Fruit fly (Drosophila melanogaster): Measurements from ENCODE around the gene RpL13.

Gene RpL13

DNA sequence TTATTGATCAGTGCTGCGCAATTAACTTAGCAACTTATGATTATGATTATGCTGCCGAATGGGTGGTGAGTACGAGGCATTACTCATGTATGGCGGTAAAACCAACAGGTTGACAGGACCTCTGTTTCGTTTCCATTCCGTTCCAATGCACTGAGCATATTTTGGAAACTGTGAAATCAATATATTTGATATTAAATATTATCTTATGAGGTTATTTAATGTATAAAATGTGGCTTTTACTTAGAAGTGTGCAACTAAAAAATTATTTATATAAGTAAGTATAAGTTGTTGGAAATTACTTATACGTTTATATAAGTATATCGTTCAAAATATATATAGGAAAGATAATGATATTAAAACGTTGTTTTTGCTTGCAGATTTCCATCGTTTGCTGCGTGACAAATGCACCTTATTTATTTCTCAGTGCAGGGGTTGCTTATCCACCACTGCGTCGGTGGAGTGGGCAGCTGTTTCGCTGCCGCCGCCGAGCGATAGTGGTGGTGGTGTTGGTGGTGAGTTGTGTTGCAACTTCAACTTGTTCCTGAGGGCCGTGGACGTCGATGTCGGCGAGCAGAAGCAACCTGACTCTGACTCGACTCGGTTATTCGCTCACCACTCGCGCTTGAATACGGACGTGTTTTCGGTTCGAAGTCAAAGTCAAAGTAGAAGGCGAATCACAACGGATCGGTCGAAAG lies 17.1 kb downstream of the RpL13 start, which contains the start of gene bib:
bib (plus strand) TSS at position 568 of the 695 bp plus-strand sequence.
- TF ChIP-seq Hnf4 (GFP tag; optimal IDR thresholded peaks at IDR 0.05), result peak; percentile 70
- TF ChIP-seq CrebA (GFP tag; optimal IDR thresholded peaks at IDR 0.05; ENCODE audit: borderline replicate concordance), result peak; percentile 66
- TF ChIP-seq Rel (GFP tag; optimal IDR thresholded peaks at IDR 0.05), result peak; percentile 79
- TF ChIP-seq Rel (tag; optimal IDR thresholded peaks at IDR 0.05), result peak; percentile 42
- TF ChIP-seq OdsH (GFP tag; optimal IDR thresholded peaks at IDR 0.05), result peak; percentile 89
- TF ChIP-seq fru (GFP tag; optimal IDR thresholded peaks at IDR 0.05), result peak; percentile 86
- peak; percentile 73 for TF ChIP-seq ey (GFP tag; optimal IDR thresholded peaks at IDR 0.05)
- peak; percentile 86 for TF ChIP-seq rgr (GFP tag; optimal IDR thresholded peaks at IDR 0.05)
- peak; percentile 53 for TF ChIP-seq woc (GFP tag; optimal IDR thresholded peaks at IDR 0.05)
- TF ChIP-seq h (GFP tag; optimal IDR thresholded peaks at IDR 0.05), result peak; percentile 81
- peak; percentile 59 for TF ChIP-seq Vsx2 (GFP tag; optimal IDR thresholded peaks at IDR 0.05; ENCODE audit: partially characterized antibody)
- no peak for TF ChIP-seq Mio (GFP tag; optimal IDR thresholded peaks at IDR 0.05)
- TF ChIP-seq sage (GFP tag; optimal IDR thresholded peaks at IDR 0.05), result peak; percentile 78
- no peak for TF ChIP-seq lola (GFP tag; optimal IDR thresholded peaks at IDR 0.05)
- no peak for TF ChIP-seq GATAd (GFP tag; optimal IDR thresholded peaks at IDR 0.05)
- TF ChIP-seq foxo (GFP tag; optimal IDR thresholded peaks at IDR 0.05), result peak in 1 of 2 experiments; percentile 90
- peak; percentile 88 for TF ChIP-seq HLH106 (tag; optimal IDR thresholded peaks at IDR 0.05)
- peak; percentile 17 for TF ChIP-seq Jra (GFP tag; optimal IDR thresholded peaks at IDR 0.05)
- TF ChIP-seq brk (GFP tag; optimal IDR thresholded peaks at IDR 0.05), result peak; percentile 85
- peak; percentile 15 for TF ChIP-seq dsf (GFP tag; optimal IDR thresholded peaks at IDR 0.05; ENCODE audit: borderline replicate concordance)
- TF ChIP-seq CG9705 (GFP tag; optimal IDR thresholded peaks at IDR 0.05), result peak; percentile 57
- no peak for TF ChIP-seq CG32264 (GFP tag; optimal IDR thresholded peaks at IDR 0.05)
- peak; percentile 90 for TF ChIP-seq Sp1 (GFP tag; optimal IDR thresholded peaks at IDR 0.05)
- peak; percentile 66 for TF ChIP-seq Dif (GFP tag; optimal IDR thresholded peaks at IDR 0.05; ENCODE audit: partially characterized antibody)
- no peak for TF ChIP-seq dl (GFP tag; optimal IDR thresholded peaks at IDR 0.05; ENCODE audit: insufficient read depth in 1 of 2, partially characterized antibody in 2 of 2)
- TF ChIP-seq tai (GFP tag; optimal IDR thresholded peaks at IDR 0.05), result peak; percentile 84
- TF ChIP-seq sv (GFP tag; optimal IDR thresholded peaks at IDR 0.05), result peak; percentile 72
- peak; percentile 52 for TF ChIP-seq br (GFP tag; optimal IDR thresholded peaks at IDR 0.05)
- TF ChIP-seq dmrt93B (GFP tag; optimal IDR thresholded peaks at IDR 0.05), result peak; percentile 80
- TF ChIP-seq usp (GFP tag; optimal IDR thresholded peaks at IDR 0.05), result no peak
- TF ChIP-seq jim (GFP tag; optimal IDR thresholded peaks at IDR 0.05), result no peak
- TF ChIP-seq psq (GFP tag; optimal IDR thresholded peaks at IDR 0.05), result peak; percentile 88
- peak; percentile 48 for TF ChIP-seq Hr83 (GFP tag; optimal IDR thresholded peaks at IDR 0.05; ENCODE audit: poor library complexity, severe bottlenecking)

DNA sequence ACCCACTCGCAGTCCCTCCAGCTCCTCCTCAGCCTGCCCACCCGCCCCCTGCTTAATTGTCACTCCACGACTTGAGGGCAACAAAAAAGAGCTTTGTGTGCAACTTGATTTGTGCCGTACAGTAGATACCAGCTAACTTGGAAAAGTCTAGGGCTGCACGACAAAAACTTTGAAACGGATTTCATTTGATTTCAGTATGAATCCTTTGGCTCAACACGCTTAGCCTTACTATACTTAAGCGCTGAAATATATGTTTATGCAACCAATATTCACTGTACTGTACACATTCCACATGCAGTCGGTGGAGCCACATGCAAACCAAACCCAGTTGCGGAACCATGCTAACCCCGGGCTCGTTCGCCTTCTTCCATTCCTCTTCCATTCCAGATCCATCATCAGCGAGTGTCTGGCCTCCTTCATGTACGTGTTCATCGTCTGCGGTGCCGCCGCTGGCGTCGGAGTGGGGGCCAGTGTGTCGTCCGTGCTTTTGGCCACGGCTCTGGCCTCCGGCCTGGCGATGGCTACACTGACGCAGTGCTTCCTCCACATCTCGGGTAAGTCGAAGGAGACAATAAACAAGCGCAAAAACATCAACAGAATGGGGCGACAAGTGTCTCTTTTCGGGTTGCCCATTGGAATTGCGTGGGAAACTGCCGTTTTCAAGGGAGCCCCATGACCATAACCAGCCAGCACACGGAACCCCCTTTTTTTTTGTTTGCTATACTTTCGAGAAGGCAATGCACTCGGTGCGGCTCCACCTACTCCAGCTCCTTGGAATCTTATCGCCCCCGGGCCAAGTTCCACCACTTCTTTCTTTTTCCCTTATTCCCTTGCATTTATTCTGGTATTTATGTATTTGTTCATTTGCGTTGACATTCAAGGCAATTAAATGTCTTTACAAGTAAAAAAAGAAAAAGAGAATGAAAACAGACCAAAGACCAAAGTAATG lies 19.6 kb downstream of the RpL13 start:
- TF ChIP-seq psq (GFP tag; optimal IDR thresholded peaks at IDR 0.05), result peak; percentile 85
- TF ChIP-seq GATAd (GFP tag; optimal IDR thresholded peaks at IDR 0.05), result peak; percentile 45
- no peak for TF ChIP-seq sv (GFP tag; optimal IDR thresholded peaks at IDR 0.05)
- peak; percentile 89 for TF ChIP-seq OdsH (GFP tag; optimal IDR thresholded peaks at IDR 0.05)
- TF ChIP-seq N (GFP tag; optimal IDR thresholded peaks at IDR 0.05), result no peak
- TF ChIP-seq usp (GFP tag; optimal IDR thresholded peaks at IDR 0.05), result no peak
- TF ChIP-seq Jra (GFP tag; optimal IDR thresholded peaks at IDR 0.05), result peak; percentile 69
- TF ChIP-seq Hnf4 (GFP tag; optimal IDR thresholded peaks at IDR 0.05), result peak; percentile 90
- peak; percentile 87 for TF ChIP-seq rgr (GFP tag; optimal IDR thresholded peaks at IDR 0.05)
- TF ChIP-seq Dfd (GFP tag; optimal IDR thresholded peaks at IDR 0.05), result no peak
- no peak for TF ChIP-seq pan (optimal IDR thresholded peaks at IDR 0.05)
- TF ChIP-seq fru (GFP tag; optimal IDR thresholded peaks at IDR 0.05), result peak; percentile 93
- TF ChIP-seq CG9705 (GFP tag; optimal IDR thresholded peaks at IDR 0.05), result peak; percentile 90
- TF ChIP-seq sage (GFP tag; optimal IDR thresholded peaks at IDR 0.05), result peak; percentile 78
- peak; percentile 81 for TF ChIP-seq CG32264 (GFP tag; optimal IDR thresholded peaks at IDR 0.05)
- TF ChIP-seq HLH106 (tag; optimal IDR thresholded peaks at IDR 0.05), result peak; percentile 93
- TF ChIP-seq brk (GFP tag; optimal IDR thresholded peaks at IDR 0.05), result peak; percentile 62
- no peak for TF ChIP-seq lola (GFP tag; optimal IDR thresholded peaks at IDR 0.05)
- TF ChIP-seq h (GFP tag; optimal IDR thresholded peaks at IDR 0.05), result peak; percentile 93
- no peak for TF ChIP-seq Vsx2 (GFP tag; optimal IDR thresholded peaks at IDR 0.05; ENCODE audit: partially characterized antibody)
- no peak for TF ChIP-seq tai (GFP tag; optimal IDR thresholded peaks at IDR 0.05)
- TF ChIP-seq foxo (GFP tag; optimal IDR thresholded peaks at IDR 0.05), result peak; percentile 37 to 92
- peak; percentile 62 for TF ChIP-seq Hr83 (GFP tag; optimal IDR thresholded peaks at IDR 0.05; ENCODE audit: poor library complexity, severe bottlenecking)
- no peak for TF ChIP-seq CrebA (GFP tag; optimal IDR thresholded peaks at IDR 0.05; ENCODE audit: borderline replicate concordance)
- no peak for TF ChIP-seq Abd-B (GFP tag; optimal IDR thresholded peaks at IDR 0.05)
- TF ChIP-seq Hr78 (GFP tag; optimal IDR thresholded peaks at IDR 0.05), result no peak
- TF ChIP-seq woc (GFP tag; optimal IDR thresholded peaks at IDR 0.05), result peak; percentile 90
- TF ChIP-seq Rel (GFP tag; optimal IDR thresholded peaks at IDR 0.05), result peak; percentile 16
- peak; percentile 70 for TF ChIP-seq Rel (tag; optimal IDR thresholded peaks at IDR 0.05)
- peak; percentile 92 for TF ChIP-seq br (GFP tag; optimal IDR thresholded peaks at IDR 0.05)
- peak; percentile 91 for TF ChIP-seq ey (GFP tag; optimal IDR thresholded peaks at IDR 0.05)
- no peak for TF ChIP-seq Dif (GFP tag; optimal IDR thresholded peaks at IDR 0.05; ENCODE audit: partially characterized antibody)
- TF ChIP-seq dmrt93B (GFP tag; optimal IDR thresholded peaks at IDR 0.05), result peak; percentile 85
- peak; percentile 57 for TF ChIP-seq dsf (GFP tag; optimal IDR thresholded peaks at IDR 0.05; ENCODE audit: borderline replicate concordance)
- peak; percentile 89 for TF ChIP-seq Sp1 (GFP tag; optimal IDR thresholded peaks at IDR 0.05)
- TF ChIP-seq jim (GFP tag; optimal IDR thresholded peaks at IDR 0.05), result no peak
- TF ChIP-seq Mio (GFP tag; optimal IDR thresholded peaks at IDR 0.05), result peak; percentile 54
- no peak for TF ChIP-seq dl (GFP tag; optimal IDR thresholded peaks at IDR 0.05; ENCODE audit: insufficient read depth in 1 of 2, partially characterized antibody in 2 of 2)
